Fruit fly (Drosophila melanogaster): Measurements from ENCODE around the gene NP15.6.

Gene NP15.6

DNA sequence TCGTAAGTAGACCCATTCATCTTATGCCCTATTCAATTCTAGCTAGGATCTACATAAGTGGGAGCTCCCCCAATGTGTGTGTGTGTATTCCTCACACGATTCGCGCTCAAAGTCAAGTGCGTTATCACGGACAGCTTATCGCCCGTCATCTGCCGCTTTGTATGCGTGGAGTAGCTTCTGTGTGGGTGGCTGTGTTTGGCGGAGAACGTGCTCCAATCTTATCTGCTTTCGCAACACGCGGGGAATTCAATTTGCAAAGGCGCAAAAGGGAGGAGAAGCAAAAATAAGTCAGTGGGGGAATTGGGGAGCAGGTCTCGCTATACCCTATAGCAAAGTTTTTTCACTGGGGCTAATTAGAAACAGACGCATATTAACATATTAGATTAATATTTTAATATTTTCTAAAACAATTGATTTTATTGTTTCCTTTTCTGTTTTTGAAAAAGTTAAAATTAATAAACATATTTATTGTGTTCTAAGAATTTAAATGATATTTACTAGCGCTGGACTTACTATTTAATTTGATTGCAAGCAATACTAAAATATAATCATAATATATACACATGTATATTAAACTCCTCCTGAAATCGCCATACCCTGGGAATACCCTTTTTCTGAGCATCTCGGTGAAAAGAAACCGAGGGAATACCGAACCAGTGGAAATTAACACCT lies 41.9 kb upstream of the NP15.6 start (continued):
- TF ChIP-seq GATAe (GFP tag; conservative IDR thresholded peaks at IDR 0.05): peak; percentile 68
- no peak for TF ChIP-seq CG5180 (GFP tag; optimal IDR thresholded peaks at IDR 0.05)
- TF ChIP-seq CG30403 (GFP tag; optimal IDR thresholded peaks at IDR 0.05): peak; percentile 54
- peak; percentile 33; the same call in 1 of the 2 replicates for TF ChIP-seq Xrp1 (GFP tag; IDR thresholded peaks at IDR 0.05)
- TF ChIP-seq Hr51 (GFP tag; optimal IDR thresholded peaks at IDR 0.05): peak in 1 of 2 experiments; percentile 36
- peak; percentile 30 for TF ChIP-seq CG12391 (tag; optimal IDR thresholded peaks at IDR 0.05)
- TF ChIP-seq CG9797 (GFP tag; optimal IDR thresholded peaks at IDR 0.05): no peak
- TF ChIP-seq CG9727 (GFP tag; optimal IDR thresholded peaks at IDR 0.05): peak; percentile 63
- no peak for TF ChIP-seq Trl (optimal IDR thresholded peaks at IDR 0.05)
- no peak for TF ChIP-seq Trl (GFP tag; optimal IDR thresholded peaks at IDR 0.05)
- TF ChIP-seq inv (GFP tag; IDR thresholded peaks at IDR 0.05; ENCODE audit: partially characterized antibody): no peak
- TF ChIP-seq CG15514 (GFP tag; optimal IDR thresholded peaks at IDR 0.05): peak; percentile 42
- TF ChIP-seq B-H2 (GFP tag; optimal IDR thresholded peaks at IDR 0.05): no peak
- TF ChIP-seq ERR (GFP tag; optimal IDR thresholded peaks at IDR 0.05): no peak
- TF ChIP-seq Hmr (GFP tag; optimal IDR thresholded peaks at IDR 0.05): peak; percentile 77
- no peak for TF ChIP-seq pb (GFP tag; optimal IDR thresholded peaks at IDR 0.05)
- no peak for TF ChIP-seq Bgb (GFP tag; IDR thresholded peaks at IDR 0.05; ENCODE audit: partially characterized antibody)
- peak; percentile 52 for TF ChIP-seq D19A (tag; optimal IDR thresholded peaks at IDR 0.05)
- TF ChIP-seq org-1 (GFP tag; optimal IDR thresholded peaks at IDR 0.05): peak; percentile 21
- no peak for TF ChIP-seq CG15601 (tag; optimal IDR thresholded peaks at IDR 0.05)
- TF ChIP-seq cg (GFP tag; optimal IDR thresholded peaks at IDR 0.05): peak; percentile 6
- no peak for TF ChIP-seq Mad (GFP tag; optimal IDR thresholded peaks at IDR 0.05)
- TF ChIP-seq CG10462 (GFP tag; optimal IDR thresholded peaks at IDR 0.05): no peak
- no peak; the same call in 1 of the 2 replicates for TF ChIP-seq CG11085 (GFP tag; IDR thresholded peaks at IDR 0.05)
- TF ChIP-seq toy (GFP tag; IDR thresholded peaks at IDR 0.05): no peak
- TF ChIP-seq CG1832 (GFP tag; optimal IDR thresholded peaks at IDR 0.05): no peak
- peak; percentile 37 for TF ChIP-seq Usf (GFP tag; optimal IDR thresholded peaks at IDR 0.05)
- TF ChIP-seq ewg (GFP tag; optimal IDR thresholded peaks at IDR 0.05): no peak
- TF ChIP-seq grau (tag; optimal IDR thresholded peaks at IDR 0.05): peak; percentile 65
- no peak for TF ChIP-seq unpg (GFP tag; optimal IDR thresholded peaks at IDR 0.05)
- peak; percentile 78 for TF ChIP-seq CG2678 (tag; optimal IDR thresholded peaks at IDR 0.05)
- TF ChIP-seq mirr (GFP tag; optimal IDR thresholded peaks at IDR 0.05): peak; percentile 74
- peak; percentile 24 for TF ChIP-seq Hsf (GFP tag; optimal IDR thresholded peaks at IDR 0.05)
- no peak for TF ChIP-seq btn (GFP tag; optimal IDR thresholded peaks at IDR 0.05)
- no peak for TF ChIP-seq kah (GFP tag; optimal IDR thresholded peaks at IDR 0.05)
- TF ChIP-seq ems (GFP tag; optimal IDR thresholded peaks at IDR 0.05): no peak
- TF ChIP-seq caup (GFP tag; optimal IDR thresholded peaks at IDR 0.05; ENCODE audit: severe bottlenecking): peak; percentile 34
- TF ChIP-seq trh (GFP tag; optimal IDR thresholded peaks at IDR 0.05): no peak
- TF ChIP-seq nmo (GFP tag; optimal IDR thresholded peaks at IDR 0.05): no peak
- TF ChIP-seq lab (GFP tag; optimal IDR thresholded peaks at IDR 0.05): peak; percentile 73
- no peak for TF ChIP-seq CG14710 (tag; optimal IDR thresholded peaks at IDR 0.05)
- peak; percentile 46 for TF ChIP-seq lilli (GFP tag; optimal IDR thresholded peaks at IDR 0.05)
- TF ChIP-seq vfl (GFP tag; optimal IDR thresholded peaks at IDR 0.05): no peak
- TF ChIP-seq danr (GFP tag; IDR thresholded peaks at IDR 0.05): no peak
- TF ChIP-seq CG10979 (tag; optimal IDR thresholded peaks at IDR 0.05): peak; percentile 13
- TF ChIP-seq CG8388 (GFP tag; optimal IDR thresholded peaks at IDR 0.05): no peak
- peak; percentile 40 for TF ChIP-seq Sox100B (GFP tag; optimal IDR thresholded peaks at IDR 0.05)
- TF ChIP-seq zfh2 (GFP tag; optimal IDR thresholded peaks at IDR 0.05): no peak
- TF ChIP-seq chinmo (GFP tag; IDR thresholded peaks at IDR 0.05; ENCODE audit: partially characterized antibody): 0 out of 4 replicates have a peak, but pooled peaks have one; percentile 36

All from whole organism, embryonic.